Fruit fly (Drosophila melanogaster) whole organism, prepupa: Measurements from ENCODE around the gene CG31288.

ENCODE experiments used
- CG15336 ChIP-seq: fragments of 200-800 bp; sonication (Bioruptor generic); IDR thresholded peaks from 2 replicates; pipeline ENCODE4 v1.3.6; 2022; ENCODE audit warnings: missing biosample characterization, missing genetic modification characterization
- CG16779 ChIP-seq: fragments of 200-800 bp; sonication (Bioruptor generic); optimal IDR thresholded peaks from 3 replicates; lab custom pipeline; 2017; ENCODE audit warnings: missing biosample characterization, mild to moderate bottlenecking, missing genetic modification characterization
- CG3032 ChIP-seq: fragments of 200-800 bp; optimal IDR thresholded peaks from 2 replicates; lab custom pipeline; 2019; ENCODE audit warnings: missing biosample characterization, mild to moderate bottlenecking, missing genetic modification characterization, moderate library complexity
- CG4318 ChIP-seq: fragments of 200-800 bp; sonication (Bioruptor generic); optimal IDR thresholded peaks from 3 replicates; lab custom pipeline; 2017; ENCODE audit warnings: missing biosample characterization, mild to moderate bottlenecking, missing genetic modification characterization
- CG6854 ChIP-seq: fragments of 200-800 bp; sonication (Bioruptor generic); optimal IDR thresholded peaks from 2 replicates; lab custom pipeline; 2017; ENCODE audit warnings: missing biosample characterization, mild to moderate bottlenecking, missing genetic modification characterization
- CG9139 ChIP-seq: fragments of 200-800 bp; sonication (Bioruptor generic); optimal IDR thresholded peaks from 3 replicates; lab custom pipeline; 2017; ENCODE audit warnings: missing biosample characterization, mild to moderate bottlenecking, missing genetic modification characterization
- Ets96B ChIP-seq: fragments of 200-800 bp; optimal IDR thresholded peaks from 2 replicates; lab custom pipeline; 2019; ENCODE audit warnings: missing biosample characterization, mild to moderate bottlenecking, missing genetic modification characterization, moderate library complexity
- Met ChIP-seq: fragments of 200-800 bp; sonication (Bioruptor generic); optimal IDR thresholded peaks from 3 replicates; lab custom pipeline; 2016; ENCODE audit warnings: missing biosample characterization, missing genetic modification characterization
- achi ChIP-seq: fragments of 200-800 bp; sonication (Bioruptor generic); optimal IDR thresholded peaks from 3 replicates; lab custom pipeline; 2016; ENCODE audit warnings: missing biosample characterization, missing genetic modification characterization
- acj6 ChIP-seq: fragments of 200-800 bp; sonication (Bioruptor generic); optimal IDR thresholded peaks from 3 replicates; lab custom pipeline; 2016; ENCODE audit warnings: missing biosample characterization, missing genetic modification characterization
- cyc ChIP-seq: fragments of 200-800 bp; sonication (Bioruptor generic); optimal IDR thresholded peaks from 3 replicates; lab custom pipeline; 2016; ENCODE audit warnings: missing biosample characterization, missing genetic modification characterization
- dac ChIP-seq: fragments of 200-800 bp; sonication (Bioruptor generic); optimal IDR thresholded peaks from 2 replicates; lab custom pipeline; 2017; ENCODE audit warnings: missing biosample characterization, mild to moderate bottlenecking, missing genetic modification characterization
- fkh ChIP-seq: fragments of 200-800 bp; sonication (Bioruptor generic); optimal IDR thresholded peaks from 3 replicates; lab custom pipeline; 2017; ENCODE audit warnings: missing biosample characterization, mild to moderate bottlenecking, missing genetic modification characterization, moderate library complexity
- net ChIP-seq: fragments of 200-800 bp; sonication (Bioruptor generic); optimal IDR thresholded peaks from 3 replicates; lab custom pipeline; 2016; ENCODE audit warnings: missing biosample characterization, missing genetic modification characterization

dm6 chr3R:25273537-25273936, 25.8 kb downstream of the CG31288 start, which contains the start of gene CG11878:
- TF ChIP-seq Met: no peak
- no peak for TF ChIP-seq CG16779 (tag; lab: Kevin White, UChicago)
- no peak for TF ChIP-seq CG3032 (tag; lab: Kevin White, UChicago)
- TF ChIP-seq CG6854 (GFP tag; lab: Kevin White, UChicago): no peak
- no peak for TF ChIP-seq achi (GFP tag; lab: Kevin White, UChicago)
- TF ChIP-seq CG4318: no peak
- no peak for TF ChIP-seq acj6 (GFP tag; lab: Kevin White, UChicago)
- TF ChIP-seq cyc: no peak
- TF ChIP-seq CG15336 (GFP tag; lab: Robert Waterston, UW): no peak
- TF ChIP-seq CG9139: no peak
- no peak for TF ChIP-seq net (GFP tag; lab: Kevin White, UChicago)
- TF ChIP-seq Ets96B (tag; lab: Kevin White, UChicago): no peak
- TF ChIP-seq fkh: no peak
- TF ChIP-seq dac (GFP tag; lab: Kevin White, UChicago): no peak
